Fruit fly (Drosophila melanogaster) whole organism, embryonic: ENCODE data around the gene CG15894.
A peak's percentile ranks its signal among the peaks of the same experiment; 100 is the strongest.

Experiments used
- CG2889 ChIP-seq: fragments of 200-800 bp; sonication (Bioruptor generic); IDR thresholded peaks from 3 replicates; pipeline ENCODE4 v1.3.6; 2022; ENCODE audit warnings: missing biosample characterization, missing genetic modification characterization
- CG33557 ChIP-seq: fragments of 200-800 bp; sonication (Bioruptor generic); optimal IDR thresholded peaks from 2 replicates; lab custom pipeline; 2019; ENCODE audit warnings: missing biosample characterization, mild to moderate bottlenecking, missing genetic modification characterization, moderate library complexity
- gce ChIP-seq: fragments of 200-800 bp; sonication (Bioruptor generic); IDR thresholded peaks from 3 replicates; pipeline ENCODE4 v1.3.6; 2022; ENCODE audit warnings: missing biosample characterization, missing genetic modification characterization
- h ChIP-seq: fragments of >200 bp; optimal IDR thresholded peaks from 2 replicates; lab custom pipeline; 2017
- nerfin-2 ChIP-seq: fragments of 200-800 bp; sonication (Bioruptor generic); IDR thresholded peaks from 2 replicates; pipeline ENCODE4 v1.3.6; 2022; ENCODE audit warnings: missing biosample characterization, missing genetic modification characterization; ENCODE audit not compliant: partially characterized antibody
- scrt ChIP-seq: fragments of 200-800 bp; sonication (Bioruptor generic); optimal IDR thresholded peaks from 2 replicates; lab custom pipeline; 2018; ENCODE audit warnings: missing biosample characterization, mild to moderate bottlenecking, missing genetic modification characterization, moderate library complexity
- unpg ChIP-seq: fragments of 200-800 bp; sonication (Bioruptor generic); optimal IDR thresholded peaks from 3 replicates; lab custom pipeline; 2018; ENCODE audit warnings: missing biosample characterization, mild to moderate bottlenecking, missing genetic modification characterization, moderate library complexity

DNA sequence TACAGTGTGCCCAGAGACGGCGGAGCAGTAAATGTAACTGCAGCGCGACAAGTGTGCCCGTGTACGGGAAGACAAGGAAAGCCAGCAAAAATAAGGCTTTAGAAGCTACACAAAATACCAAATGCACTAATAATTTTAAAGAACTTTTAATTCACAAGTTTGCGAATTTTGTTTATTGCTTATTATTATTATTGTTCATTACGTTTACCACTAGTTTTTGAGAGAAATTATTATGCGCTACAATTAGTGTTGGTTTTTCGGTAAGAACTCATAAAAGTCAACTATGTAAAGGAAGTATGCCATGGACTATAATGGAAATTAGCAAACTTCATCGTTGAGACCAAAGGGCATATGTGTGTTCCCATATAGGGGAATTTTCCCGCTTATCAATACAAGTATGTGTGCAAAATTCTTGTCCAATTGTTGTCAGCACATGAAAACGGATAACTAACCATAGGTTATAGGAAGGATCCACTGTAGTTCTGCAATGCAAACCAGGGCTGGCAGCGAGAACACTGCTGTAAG is 41.8 kb upstream of the CG15894 start, which contains the start of gene schlank:
- TF ChIP-seq unpg (GFP tag; lab: Kevin White, UChicago): peak; percentile 44
- TF ChIP-seq gce (GFP tag; lab: Robert Waterston, UW): no peak
- TF ChIP-seq CG2889 (GFP tag; lab: Robert Waterston, UW): 0 out of 3 replicates have a peak, but pooled peaks have one; percentile 13
- TF ChIP-seq scrt: no peak
- no peak for TF ChIP-seq h (lab: Kevin White, UChicago)
- TF ChIP-seq CG33557: no peak
- no peak for TF ChIP-seq nerfin-2
